Worm (Caenorhabditis elegans): ENCODE measurements around the gene C56A3.6.

C56A3.6 gene

DNA sequence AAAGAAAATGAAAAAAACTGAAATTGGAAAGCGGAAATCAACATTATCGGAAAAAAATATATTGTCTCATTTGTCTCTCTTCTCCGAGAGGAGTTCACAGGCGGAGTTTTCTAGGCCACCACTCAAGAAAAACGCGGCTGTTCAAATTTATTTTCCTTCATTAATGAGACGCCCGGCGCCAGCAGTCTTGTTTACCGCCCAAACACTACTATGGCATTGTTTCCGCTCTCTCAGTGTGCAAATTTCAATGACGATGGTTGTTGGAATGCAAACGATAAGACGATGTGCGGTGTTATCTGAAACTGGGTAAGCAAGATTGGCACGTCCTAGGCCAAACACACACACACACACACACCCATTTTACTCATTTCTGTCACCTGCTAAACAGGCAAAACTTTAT is 549 bp upstream of the C56A3.6 start, which contains the start of gene cav-2 (continued):
- peak in 2 of 6 experiments; percentile 38 to 78 for TF ChIP-seq elt-3 (tag; optimal IDR thresholded peaks at IDR 0.05)
- TF ChIP-seq nhr-20 (tag; optimal IDR thresholded peaks at IDR 0.05) = peak; percentile 91
- no peak for TF ChIP-seq tlp-1 (tag; optimal IDR thresholded peaks at IDR 0.05)
- peak; percentile 92 to 99 (median 96) for TF ChIP-seq dpl-1 (GFP tag; optimal IDR thresholded peaks at IDR 0.05)
- peak; percentile 96 for TF ChIP-seq lin-35 (GFP tag; optimal IDR thresholded peaks at IDR 0.05)
- TF ChIP-seq unc-98 (GFP tag; IDR thresholded peaks at IDR 0.05) = peak; percentile 86
- peak; percentile 97 for TF ChIP-seq ceh-90 (tag; optimal IDR thresholded peaks at IDR 0.05)
- peak in 1 of 2 experiments; percentile 50 for TF ChIP-seq mdl-1 (tag; optimal IDR thresholded peaks at IDR 0.05)
- peak; percentile 67 to 79 (median 76) for TF ChIP-seq ceh-82 (tag; optimal IDR thresholded peaks at IDR 0.05)
- peak; percentile 86 for TF ChIP-seq mab-9 (GFP tag; IDR thresholded peaks at IDR 0.05)
- peak; percentile 61 for TF ChIP-seq hlh-4 (tag; optimal IDR thresholded peaks at IDR 0.05)
- peak; percentile 68 for TF ChIP-seq mep-1 (tag; optimal IDR thresholded peaks at IDR 0.05)
- peak; percentile 60 for TF ChIP-seq unc-130 (tag; optimal IDR thresholded peaks at IDR 0.05)
- TF ChIP-seq fkh-10 (GFP tag; optimal IDR thresholded peaks at IDR 0.05) = no peak
- no peak for TF ChIP-seq nhr-76 (tag; optimal IDR thresholded peaks at IDR 0.05)
- no peak for TF ChIP-seq ceh-63 (GFP tag; optimal IDR thresholded peaks at IDR 0.05)
- TF ChIP-seq ces-1 (GFP tag; optimal IDR thresholded peaks at IDR 0.05) = no peak
- TF ChIP-seq pax-3 (tag; optimal IDR thresholded peaks at IDR 0.05) = peak; percentile 99
- TF ChIP-seq nhr-77 (tag; optimal IDR thresholded peaks at IDR 0.05) = peak; percentile 10
- TF ChIP-seq efl-3 (GFP tag; optimal IDR thresholded peaks at IDR 0.05) = peak; percentile 61
- TF ChIP-seq unc-86 (tag; optimal IDR thresholded peaks at IDR 0.05) = peak; percentile 75
- peak; percentile 96 for TF ChIP-seq nhr-85 (tag)
- 0 out of 2 replicates have a peak, but pooled peaks have one; percentile 29 for TF ChIP-seq ceh-88 (GFP tag; IDR thresholded peaks at IDR 0.05)
- peak; percentile 33 for TF ChIP-seq hlh-17 (GFP tag; optimal IDR thresholded peaks at IDR 0.05; ENCODE audit: borderline replicate concordance)
- TF ChIP-seq sptf-1 (tag; optimal IDR thresholded peaks at IDR 0.05) = no peak
- TF ChIP-seq egl-13 (tag; optimal IDR thresholded peaks at IDR 0.05) = peak; percentile 94
- TF ChIP-seq ama-1 (optimal IDR thresholded peaks at IDR 0.05) = no peak
- peak; percentile 66 for TF ChIP-seq Y116A8C.19 (tag; optimal IDR thresholded peaks at IDR 0.05; ENCODE audit: borderline replicate concordance)
- TF ChIP-seq C34B4.2 (tag; optimal IDR thresholded peaks at IDR 0.05) = peak; percentile 27
- TF ChIP-seq efl-1 (optimal IDR thresholded peaks at IDR 0.05) = peak; percentile 89 to 97
- TF ChIP-seq efl-1 (GFP tag; optimal IDR thresholded peaks at IDR 0.05 in 1 of 2) = peak; percentile 97 to 99
- TF ChIP-seq irx-1 (tag; optimal IDR thresholded peaks at IDR 0.05) = peak; percentile 95
- no peak for TF ChIP-seq aha-1 (tag; optimal IDR thresholded peaks at IDR 0.05)
- TF ChIP-seq snpc-4 (tag; optimal IDR thresholded peaks at IDR 0.05) = peak; percentile 33
- TF ChIP-seq C04F5.9 (tag; optimal IDR thresholded peaks at IDR 0.05) = peak; percentile 74
- TF ChIP-seq elt-2 (tag; optimal IDR thresholded peaks at IDR 0.05) = peak; percentile 80
- TF ChIP-seq lsy-2 (tag; optimal IDR thresholded peaks at IDR 0.05) = peak; percentile 83 to 84
- peak; percentile 42 for TF ChIP-seq skn-1 (tag; optimal IDR thresholded peaks at IDR 0.05)

- no peak for TF ChIP-seq zag-1 (tag; optimal IDR thresholded peaks at IDR 0.05)
- no peak for TF ChIP-seq tlp-1 (tag; optimal IDR thresholded peaks at IDR 0.05)
- peak; percentile 58 for TF ChIP-seq nhr-20 (tag; optimal IDR thresholded peaks at IDR 0.05)
- TF ChIP-seq mab-9 (GFP tag; IDR thresholded peaks at IDR 0.05) = no peak
- TF ChIP-seq isw-1 (GFP tag; IDR thresholded peaks at IDR 0.05) = peak; percentile 62
- TF ChIP-seq lir-3 (tag; optimal IDR thresholded peaks at IDR 0.05; ENCODE audit: poor library complexity) = peak; percentile 88
- no peak for TF ChIP-seq ceh-88 (GFP tag; IDR thresholded peaks at IDR 0.05)
- peak in 1 of 2 experiments; percentile 72 for TF ChIP-seq ztf-11 (tag; optimal IDR thresholded peaks at IDR 0.05)
- no peak for TF ChIP-seq sup-37 (GFP tag; optimal IDR thresholded peaks at IDR 0.05)
- no peak for TF ChIP-seq lin-39 (tag; optimal IDR thresholded peaks at IDR 0.05)
- no peak for TF ChIP-seq hlh-17 (GFP tag; optimal IDR thresholded peaks at IDR 0.05; ENCODE audit: borderline replicate concordance)
- TF ChIP-seq nhr-90 (tag; optimal IDR thresholded peaks at IDR 0.05; ENCODE audit: poor library complexity) = peak; percentile 57
- TF ChIP-seq sox-4 (tag; optimal IDR thresholded peaks at IDR 0.05) = peak; percentile 38
- no peak for TF ChIP-seq C34B4.2 (tag; optimal IDR thresholded peaks at IDR 0.05)
- peak; percentile 88 for TF ChIP-seq pax-3 (tag; optimal IDR thresholded peaks at IDR 0.05)
- TF ChIP-seq nhr-85 (tag) = peak; percentile 79
- no peak for TF ChIP-seq aly-2 (tag; optimal IDR thresholded peaks at IDR 0.05)
- no peak for TF ChIP-seq unc-130 (tag; optimal IDR thresholded peaks at IDR 0.05)
- TF ChIP-seq unc-86 (tag; optimal IDR thresholded peaks at IDR 0.05) = peak; percentile 27
- peak; percentile 49 for TF ChIP-seq snpc-4 (tag; optimal IDR thresholded peaks at IDR 0.05)
- TF ChIP-seq nhr-12 (tag; optimal IDR thresholded peaks at IDR 0.05) = no peak
- TF ChIP-seq mef-2 (tag; optimal IDR thresholded peaks at IDR 0.05) = no peak
- peak; percentile 82 for TF ChIP-seq zip-4 (GFP tag; optimal IDR thresholded peaks at IDR 0.05)
- no peak for TF ChIP-seq aha-1 (tag; optimal IDR thresholded peaks at IDR 0.05)
- no peak for TF ChIP-seq pag-3 (tag; optimal IDR thresholded peaks at IDR 0.05; ENCODE audit: borderline replicate concordance, insufficient read depth)
Measured at ce11 chrV:13551601-13552000, 4.6 kb downstream of the C56A3.6 start, which contains the start of the genes C56A3.4 and C56A3.5. C56A3.4 (minus strand) TSS chrV:13551754. C56A3.5 (plus strand) TSS chrV:13551967.
